Worm (Caenorhabditis elegans) whole organism, mixed stage, embryonic: ENCODE measurements around the gene eef-1G.

Source experiments
- elt-3 ChIP-seq: fragments of 150-350 bp; optimal IDR thresholded peaks from 2 replicates; lab custom pipeline; 2014; ENCODE audit warnings: missing biosample characterization, missing genetic modification characterization
- nhr-28 ChIP-seq: fragments of 150-350 bp; optimal IDR thresholded peaks from 2 replicates; lab custom pipeline; 2014; ENCODE audit warnings: missing biosample characterization, missing genetic modification characterization
- unc-62 ChIP-seq: fragments of 150-350 bp; optimal IDR thresholded peaks from 2 replicates; lab custom pipeline; 2014; ENCODE audit warnings: missing biosample characterization, missing genetic modification reagents, missing genetic modification characterization
- ztf-11 ChIP-seq: fragments of 150-350 bp; optimal IDR thresholded peaks from 2 replicates; lab custom pipeline; 2014; ENCODE audit warnings: missing biosample characterization, missing genetic modification characterization

- TF ChIP-seq unc-62 (GFP tag; lab: Kevin White, UChicago) (no peak), ztf-11 (no peak), nhr-28 (tag; lab: Kevin White, UChicago) (no peak), elt-3 (no peak)
These were observed 5.4 kb downstream of the eef-1G start for ce11 chrV:10970930-10971329.
